Fruit fly (Drosophila melanogaster) whole organism, prepupa: ENCODE data around the gene CG13023.
A peak's percentile ranks its signal among the peaks of the same experiment; 100 is the strongest.

ENCODE experiments used
- CG10669 ChIP-seq: fragments of 200-800 bp; sonication (Bioruptor generic); optimal IDR thresholded peaks from 3 replicates; lab custom pipeline; 2018; ENCODE audit warnings: missing biosample characterization, mild to moderate bottlenecking, missing genetic modification characterization, moderate library complexity
- CG11762 ChIP-seq: fragments of 200-800 bp; sonication (Bioruptor generic); optimal IDR thresholded peaks from 3 replicates; lab custom pipeline; 2016; ENCODE audit warnings: missing biosample characterization, missing genetic modification characterization; ENCODE audit not compliant: insufficient read depth
- CG11902 ChIP-seq: fragments of 200-800 bp; sonication (Bioruptor generic); optimal IDR thresholded peaks from 3 replicates; lab custom pipeline; 2016; ENCODE audit warnings: missing biosample characterization, missing genetic modification characterization
- CG6163 ChIP-seq: fragments of 200-800 bp; sonication (Bioruptor generic); IDR thresholded peaks from 3 replicates; pipeline ENCODE4 v1.3.6; 2022; ENCODE audit warnings: missing biosample characterization, missing genetic modification characterization
- CG7368 ChIP-seq: fragments of 200-800 bp; sonication (Bioruptor generic); optimal IDR thresholded peaks from 3 replicates; lab custom pipeline; 2016; ENCODE audit warnings: missing biosample characterization, missing genetic modification characterization
- Eip78C ChIP-seq: fragments of 200-800 bp; sonication (Bioruptor generic); peaks from one replicate; lab custom pipeline; 2016; ENCODE audit warnings: missing biosample characterization, missing genetic modification characterization
- Hr4 ChIP-seq: fragments of 200-800 bp; sonication (Bioruptor generic); optimal IDR thresholded peaks from 3 replicates; lab custom pipeline; 2016; ENCODE audit warnings: missing biosample characterization, missing genetic modification characterization
- Met ChIP-seq: fragments of 200-800 bp; sonication (Bioruptor generic); optimal IDR thresholded peaks from 3 replicates; lab custom pipeline; 2016; ENCODE audit warnings: missing biosample characterization, missing genetic modification characterization
- OdsH ChIP-seq: fragments of 200-800 bp; sonication (Bioruptor generic); optimal IDR thresholded peaks from 3 replicates; lab custom pipeline; 2016; ENCODE audit warnings: missing biosample characterization, missing genetic modification characterization
- Sox15 ChIP-seq: fragments of 200-800 bp; sonication (Bioruptor generic); optimal IDR thresholded peaks from 3 replicates; lab custom pipeline; 2016; ENCODE audit warnings: missing biosample characterization, missing genetic modification characterization
- cyc ChIP-seq: fragments of 200-800 bp; sonication (Bioruptor generic); optimal IDR thresholded peaks from 3 replicates; lab custom pipeline; 2016; ENCODE audit warnings: missing biosample characterization, missing genetic modification characterization
- dac ChIP-seq: fragments of 200-800 bp; sonication (Bioruptor generic); optimal IDR thresholded peaks from 2 replicates; lab custom pipeline; 2017; ENCODE audit warnings: missing biosample characterization, mild to moderate bottlenecking, missing genetic modification characterization
- dsx ChIP-seq: fragments of 200-800 bp; optimal IDR thresholded peaks from 3 replicates; lab custom pipeline; 2019; ENCODE audit warnings: missing biosample characterization, mild to moderate bottlenecking, missing genetic modification characterization, moderate library complexity; ENCODE audit not compliant: poor library complexity, severe bottlenecking
- eg ChIP-seq: fragments of 200-800 bp; sonication (Bioruptor generic); IDR thresholded peaks from 3 replicates; pipeline ENCODE4 v1.3.6; 2022; ENCODE audit warnings: missing biosample characterization, missing genetic modification characterization
- esn ChIP-seq: fragments of 200-800 bp; sonication (Bioruptor generic); optimal IDR thresholded peaks from 2 replicates; lab custom pipeline; 2016; ENCODE audit warnings: missing biosample characterization, mild to moderate bottlenecking, missing genetic modification characterization, moderate library complexity
- fd85E ChIP-seq: fragments of 200-800 bp; sonication (Bioruptor generic); optimal IDR thresholded peaks from 3 replicates; lab custom pipeline; 2016; ENCODE audit warnings: missing biosample characterization, missing genetic modification characterization
- fkh ChIP-seq: fragments of 200-800 bp; sonication (Bioruptor generic); optimal IDR thresholded peaks from 3 replicates; lab custom pipeline; 2017; ENCODE audit warnings: missing biosample characterization, mild to moderate bottlenecking, missing genetic modification characterization, moderate library complexity
- svp ChIP-seq: fragments of 200-800 bp; sonication (Bioruptor generic); peaks from one replicate; lab custom pipeline; 2016; ENCODE audit warnings: missing biosample characterization, missing genetic modification characterization
- topi ChIP-seq: fragments of 200-800 bp; sonication (Bioruptor generic); optimal IDR thresholded peaks from 3 replicates; lab custom pipeline; 2016; ENCODE audit warnings: missing biosample characterization, missing genetic modification characterization
- vri ChIP-seq: fragments of 200-800 bp; sonication (Bioruptor generic); optimal IDR thresholded peaks from 3 replicates; lab custom pipeline; 2016; ENCODE audit warnings: missing biosample characterization, mild to moderate bottlenecking, missing genetic modification characterization

CG13023 gene

dm6 chr3L:16876785-16877468, 50.3 kb downstream of the CG13023 start, which contains the start of gene CG32170:
Gene CG32170 (plus strand): TSS chr3L:16877309.
- TF ChIP-seq topi (GFP tag; lab: Kevin White, UChicago) = no peak
- TF ChIP-seq vri (GFP tag; lab: Kevin White, UChicago) = peak; percentile 2
- TF ChIP-seq CG6163 (GFP tag; lab: Robert Waterston, UW) = 0 out of 3 replicates have a peak, but pooled peaks have one; percentile 34
- TF ChIP-seq CG7368 = no peak
- peak; percentile 57 for TF ChIP-seq svp
- peak; percentile 10 for TF ChIP-seq fkh
- no peak for TF ChIP-seq CG10669
- peak; percentile 33; the same call in 2 of the 3 replicates for TF ChIP-seq eg (GFP tag; lab: Robert Waterston, UW)
- TF ChIP-seq Eip78C = peak; percentile 48
- no peak for TF ChIP-seq Hr4 (GFP tag; lab: Kevin White, UChicago)

dm6 chr3L:16875959-16876358, 51.3 kb downstream of the CG13023 start:
- TF ChIP-seq esn (GFP tag; lab: Kevin White, UChicago) = no peak
- TF ChIP-seq fd85E (GFP tag; lab: Kevin White, UChicago) = no peak
- no peak for TF ChIP-seq Sox15 (GFP tag; lab: Kevin White, UChicago)

- TF ChIP-seq dsx (GFP tag; lab: Kevin White, UChicago) (no peak), cyc (no peak), svp (no peak), dac (no peak), CG11762 (no peak), OdsH (GFP tag; lab: Kevin White, UChicago) (no peak), esn (GFP tag; lab: Kevin White, UChicago) (no peak), CG11902 (no peak), Met (GFP tag; lab: Kevin White, UChicago) (no peak)
Observed at dm6 chr3L:16875484-16875883, 51.8 kb downstream of the CG13023 start.
